Fruit fly (Drosophila melanogaster): ENCODE measurements around the gene mtgo.

mtgo gene

dm6 chr2L:16519582-16520474 lies 25.0 kb upstream of the mtgo start:
- TF ChIP-seq fkh (GFP tag; optimal IDR thresholded peaks at IDR 0.05) (peak; percentile 70), CG32006 (GFP tag; optimal IDR thresholded peaks at IDR 0.05) (peak; percentile 72), fd59A (GFP tag; optimal IDR thresholded peaks at IDR 0.05) (no peak), CG8119 (GFP tag; IDR thresholded peaks at IDR 0.05) (peak; percentile 53; the same call in 1 of the 3 replicates), CG15336 (GFP tag; IDR thresholded peaks at IDR 0.05) (peak; percentile 62), acj6 (GFP tag; optimal IDR thresholded peaks at IDR 0.05) (peak; percentile 12), Sox102F (GFP tag; optimal IDR thresholded peaks at IDR 0.05) (peak; percentile 19), CG4318 (GFP tag; optimal IDR thresholded peaks at IDR 0.05) (peak; percentile 31), ss (GFP tag; optimal IDR thresholded peaks at IDR 0.05) (peak in 1 of 2 experiments; percentile 36), Sox15 (GFP tag; optimal IDR thresholded peaks at IDR 0.05) (no peak), CG10669 (GFP tag; optimal IDR thresholded peaks at IDR 0.05) (peak; percentile 3), CG6163 (GFP tag; IDR thresholded peaks at IDR 0.05) (peak; percentile 22; the same call in 1 of the 3 replicates), Gug (GFP tag; IDR thresholded peaks at IDR 0.05) (0 out of 2 replicates have a peak, but pooled peaks have one; percentile 13), achi (GFP tag; optimal IDR thresholded peaks at IDR 0.05) (peak; percentile 36), CG16779 (tag; optimal IDR thresholded peaks at IDR 0.05) (no peak), Hr4 (GFP tag; optimal IDR thresholded peaks at IDR 0.05) (no peak), CG1621 (tag; optimal IDR thresholded peaks at IDR 0.05) (no peak), Hr39 (GFP tag; optimal IDR thresholded peaks at IDR 0.05) (no peak), net (GFP tag; optimal IDR thresholded peaks at IDR 0.05) (no peak), Met (GFP tag; optimal IDR thresholded peaks at IDR 0.05) (peak; percentile 2), esn (GFP tag; optimal IDR thresholded peaks at IDR 0.05) (peak; percentile 47), Eip78C (GFP tag) (peak; percentile 74), Eip93F (GFP tag; optimal IDR thresholded peaks at IDR 0.05) (peak; percentile 17), CG6276 (GFP tag; optimal IDR thresholded peaks at IDR 0.05) (peak; percentile 39), CG11762 (GFP tag; optimal IDR thresholded peaks at IDR 0.05; ENCODE audit: insufficient read depth) (no peak), CG6792 (GFP tag; optimal IDR thresholded peaks at IDR 0.05) (peak; percentile 0), CG9139 (GFP tag; optimal IDR thresholded peaks at IDR 0.05) (no peak), svp (GFP tag) (peak; percentile 78), CG31627 (GFP tag; optimal IDR thresholded peaks at IDR 0.05) (peak; percentile 11), CG6808 (GFP tag; optimal IDR thresholded peaks at IDR 0.05) (no peak), CG8632 (GFP tag; optimal IDR thresholded peaks at IDR 0.05) (peak; percentile 13), Eip75B (GFP tag; optimal IDR thresholded peaks at IDR 0.05) (no peak), topi (GFP tag; optimal IDR thresholded peaks at IDR 0.05) (no peak), CG11294 (GFP tag; IDR thresholded peaks at IDR 0.05) (no peak), salr (GFP tag; optimal IDR thresholded peaks at IDR 0.05) (peak in 1 of 2 experiments; percentile 14), CG6854 (GFP tag; optimal IDR thresholded peaks at IDR 0.05) (peak; percentile 45), eg (GFP tag; IDR thresholded peaks at IDR 0.05) (no peak)

DNA sequence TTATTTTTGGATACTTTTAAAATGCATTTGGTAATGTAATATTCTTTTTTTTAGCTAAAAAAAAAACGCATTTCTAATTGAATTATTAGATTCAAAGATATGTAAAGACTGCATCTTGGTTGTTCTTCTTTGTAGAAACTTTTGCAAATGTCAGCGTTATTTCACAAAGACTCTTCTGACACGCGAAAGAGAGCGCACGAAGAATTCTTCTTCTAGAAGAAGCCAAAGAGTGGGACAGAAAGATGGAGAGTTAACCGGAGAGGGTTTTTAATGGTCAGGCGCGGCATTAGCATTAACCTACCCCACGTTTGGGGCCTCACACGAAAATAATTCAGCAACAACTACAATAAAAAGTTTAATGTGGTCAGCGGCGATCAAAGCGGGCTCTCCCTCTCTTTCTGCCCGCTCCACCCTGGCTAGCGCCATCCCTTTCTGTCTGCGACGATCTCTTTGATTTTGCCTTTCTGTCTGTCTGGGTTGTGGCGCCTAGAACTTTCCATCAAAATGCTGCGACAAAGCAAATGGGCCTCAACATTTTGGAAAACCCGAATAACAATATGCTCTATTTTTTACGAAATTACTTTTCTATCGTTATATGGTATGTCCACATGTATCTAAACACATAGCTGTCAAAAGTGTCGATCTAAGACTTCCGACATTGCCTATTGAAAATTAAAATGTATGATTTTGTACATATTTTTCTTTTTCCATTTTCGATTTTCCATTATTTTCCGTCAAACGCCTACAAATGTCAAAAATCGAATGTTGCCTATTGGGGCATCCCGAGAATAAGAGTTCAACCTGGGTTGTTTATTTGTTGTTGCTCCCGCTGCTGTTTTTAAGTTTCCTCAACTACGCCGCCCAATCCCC lies 24.1 kb upstream of the mtgo start:
- TF ChIP-seq CG9139 (GFP tag; optimal IDR thresholded peaks at IDR 0.05) (no peak), CG8119 (GFP tag; IDR thresholded peaks at IDR 0.05) (peak; percentile 11; the same call in 1 of the 3 replicates), eg (GFP tag; IDR thresholded peaks at IDR 0.05) (0 out of 3 replicates have a peak, but pooled peaks have one; percentile 29), CG6808 (GFP tag; optimal IDR thresholded peaks at IDR 0.05) (no peak), Hr4 (GFP tag; optimal IDR thresholded peaks at IDR 0.05) (peak; percentile 23), CG32006 (GFP tag; optimal IDR thresholded peaks at IDR 0.05) (peak; percentile 9), Eip78C (GFP tag) (peak; percentile 66), salr (GFP tag; optimal IDR thresholded peaks at IDR 0.05) (peak in 1 of 2 experiments; percentile 14)

Measured in whole organism, prepupa.